Fruit fly (Drosophila melanogaster) whole organism, embryonic: Measurements from ENCODE around the gene Mkk4.

ENCODE experiments used
- Ada2b ChIP-seq: fragments of 200-800 bp; sonication (Bioruptor generic); IDR thresholded peaks from 2 replicates; pipeline ENCODE4 v1.3.6; 2022; ENCODE audit warnings: missing biosample characterization, missing genetic modification characterization
- CG10431 ChIP-seq: fragments of 200-800 bp; sonication (Bioruptor generic); optimal IDR thresholded peaks from 3 replicates; lab custom pipeline; 2018; ENCODE audit warnings: missing biosample characterization, mild to moderate bottlenecking, missing genetic modification characterization
- CG10979 ChIP-seq: fragments of 200-800 bp; sonication (Bioruptor generic); optimal IDR thresholded peaks from 2 replicates; lab custom pipeline; 2018; ENCODE audit warnings: missing biosample characterization, mild to moderate bottlenecking, missing genetic modification characterization, moderate library complexity
- CG11723 ChIP-seq: fragments of 200-800 bp; sonication (Bioruptor generic); optimal IDR thresholded peaks from 2 replicates; lab custom pipeline; 2017; ENCODE audit warnings: missing biosample characterization, mild to moderate bottlenecking, missing genetic modification characterization
- CG12155 ChIP-seq: fragments of 200-800 bp; sonication (Bioruptor generic); optimal IDR thresholded peaks from 3 replicates; lab custom pipeline; 2016; ENCODE audit warnings: missing biosample characterization, missing genetic modification characterization
- CG12942 ChIP-seq: fragments of 200-800 bp; sonication (Bioruptor generic); optimal IDR thresholded peaks from 3 replicates; lab custom pipeline; 2016; ENCODE audit warnings: missing biosample characterization, missing genetic modification characterization
- CG1602 ChIP-seq: fragments of 200-800 bp; sonication (Bioruptor generic); optimal IDR thresholded peaks from 3 replicates; lab custom pipeline; 2016; ENCODE audit warnings: missing biosample characterization, missing genetic modification characterization
- CG1603 ChIP-seq: fragments of 200-800 bp; sonication (Bioruptor generic); optimal IDR thresholded peaks from 2 replicates; lab custom pipeline; 2019; ENCODE audit warnings: missing biosample characterization, mild to moderate bottlenecking, missing genetic modification characterization, moderate library complexity
- CG1647 ChIP-seq: fragments of 200-800 bp; sonication (Bioruptor generic); optimal IDR thresholded peaks from 3 replicates; lab custom pipeline; 2016; ENCODE audit warnings: missing biosample characterization, missing genetic modification characterization
- CG16813 ChIP-seq: fragments of 200-800 bp; sonication (Bioruptor generic); IDR thresholded peaks from 3 replicates; pipeline ENCODE4 v1.3.6; 2022; ENCODE audit warnings: missing biosample characterization, missing genetic modification characterization; ENCODE audit not compliant: partially characterized antibody
- CG17186 ChIP-seq: fragments of 200-800 bp; sonication (Bioruptor generic); optimal IDR thresholded peaks from 3 replicates; lab custom pipeline; 2017; ENCODE audit warnings: missing biosample characterization, missing genetic modification reagents, missing genetic modification characterization
- CG2120 ChIP-seq: fragments of 200-800 bp; sonication (Bioruptor generic); optimal IDR thresholded peaks from 3 replicates; lab custom pipeline; 2016; ENCODE audit warnings: missing biosample characterization, missing genetic modification characterization
- CG33213 ChIP-seq: fragments of 200-800 bp; sonication (Bioruptor generic); optimal IDR thresholded peaks from 3 replicates; lab custom pipeline; 2016; ENCODE audit warnings: missing biosample characterization, missing genetic modification characterization
- CG3838 ChIP-seq: fragments of 200-800 bp; sonication (Bioruptor generic); optimal IDR thresholded peaks from 3 replicates; lab custom pipeline; 2016; ENCODE audit warnings: missing biosample characterization, missing genetic modification characterization
- CG42726 ChIP-seq: fragments of 200-800 bp; sonication (Bioruptor generic); IDR thresholded peaks from 2 replicates; pipeline ENCODE4 v1.3.6; 2022; ENCODE audit warnings: missing biosample characterization, missing genetic modification characterization; ENCODE audit not compliant: partially characterized antibody
- CG6175 ChIP-seq: fragments of 200-800 bp; sonication (Bioruptor generic); IDR thresholded peaks from 3 replicates; pipeline ENCODE4 v1.3.6; 2022; ENCODE audit warnings: missing biosample characterization, missing genetic modification characterization
- CG7745 ChIP-seq: fragments of 200-800 bp; sonication (Bioruptor generic); optimal IDR thresholded peaks from 2 replicates; lab custom pipeline; 2018; ENCODE audit warnings: missing biosample characterization, mild to moderate bottlenecking, missing genetic modification characterization, moderate library complexity
- CG7839 ChIP-seq: fragments of 200-800 bp; sonication (Bioruptor generic); optimal IDR thresholded peaks from 3 replicates; lab custom pipeline; 2018; ENCODE audit warnings: missing biosample characterization, mild to moderate bottlenecking, missing genetic modification characterization, moderate library complexity
- CG8089 ChIP-seq: fragments of 200-800 bp; sonication (Bioruptor generic); optimal IDR thresholded peaks from 3 replicates; lab custom pipeline; 2016; ENCODE audit warnings: missing biosample characterization, missing genetic modification characterization
- CG8765 ChIP-seq: fragments of 200-800 bp; sonication (Bioruptor generic); IDR thresholded peaks from 2 replicates; pipeline ENCODE4 v1.3.6; 2022; ENCODE audit warnings: missing biosample characterization, missing genetic modification characterization
- Deaf1 ChIP-seq: fragments of 200-800 bp; optimal IDR thresholded peaks from 3 replicates; lab custom pipeline; 2019; ENCODE audit warnings: missing biosample characterization, mild to moderate bottlenecking, missing genetic modification characterization, moderate library complexity
- Dek ChIP-seq: fragments of 200-800 bp; sonication (Bioruptor generic); optimal IDR thresholded peaks from 3 replicates; lab custom pipeline; 2019; ENCODE audit warnings: missing biosample characterization, mild to moderate bottlenecking, missing genetic modification characterization, moderate library complexity
- Ets65A ChIP-seq: fragments of 200-800 bp; sonication (Bioruptor generic); peaks from one replicate; lab custom pipeline; 2016; ENCODE audit warnings: missing biosample characterization, missing genetic modification characterization
- Hr78 ChIP-seq, 2 experiments: fragments of 200-800 bp in 1 of 2; fragments of >200 bp in 1 of 2; sonication (Bioruptor generic) in 1 of 2; optimal IDR thresholded peaks; 2 replicates each; lab custom pipeline; 2017 to 2019; ENCODE audit warnings: missing biosample characterization in 2 of 2, missing genetic modification characterization in 2 of 2, mild to moderate bottlenecking in 1 of 2, moderate library complexity in 1 of 2
- Rfx ChIP-seq: fragments of 200-800 bp; sonication (Bioruptor generic); IDR thresholded peaks from 2 replicates; pipeline ENCODE4 v1.3.6; 2022; ENCODE audit warnings: missing biosample characterization, missing genetic modification characterization
- Sin3A ChIP-seq: fragments of >200 bp; optimal IDR thresholded peaks from 2 replicates; lab custom pipeline; 2018
- Sox102F ChIP-seq: fragments of 200-800 bp; sonication (Bioruptor generic); optimal IDR thresholded peaks from 2 replicates; lab custom pipeline; 2018; ENCODE audit warnings: missing biosample characterization, mild to moderate bottlenecking, missing genetic modification characterization, moderate library complexity
- Ssrp ChIP-seq: fragments of 200-800 bp; sonication (Bioruptor generic); optimal IDR thresholded peaks from 2 replicates; lab custom pipeline; 2018; ENCODE audit warnings: missing biosample characterization, mild to moderate bottlenecking, missing genetic modification characterization, moderate library complexity
- Vsx1 ChIP-seq: fragments of 200-800 bp; sonication (Bioruptor generic); optimal IDR thresholded peaks from 2 replicates; lab custom pipeline; 2017; ENCODE audit warnings: missing biosample characterization, mild to moderate bottlenecking, missing genetic modification characterization, missing genetic modification reagents
- al ChIP-seq: fragments of 200-800 bp; sonication (Bioruptor generic); IDR thresholded peaks from 2 replicates; pipeline ENCODE4 v1.3.6; 2022; ENCODE audit warnings: missing biosample characterization, missing genetic modification characterization
- bbx ChIP-seq: fragments of 200-800 bp; sonication (Bioruptor generic); IDR thresholded peaks from 2 replicates; pipeline ENCODE4 v1.3.6; 2022; ENCODE audit warnings: missing biosample characterization, missing genetic modification characterization; ENCODE audit not compliant: partially characterized antibody
- chm ChIP-seq: fragments of 200-800 bp; sonication (Bioruptor generic); IDR thresholded peaks from 2 replicates; pipeline ENCODE4 v1.3.6; 2022; ENCODE audit warnings: missing biosample characterization, missing genetic modification characterization
- crc ChIP-seq: fragments of 200-800 bp; sonication (Bioruptor generic); optimal IDR thresholded peaks from 2 replicates; lab custom pipeline; 2016; ENCODE audit warnings: missing biosample characterization, missing genetic modification characterization
- dmrt11E ChIP-seq: fragments of 200-800 bp; sonication (Bioruptor generic); optimal IDR thresholded peaks from 3 replicates; lab custom pipeline; 2018; ENCODE audit warnings: missing biosample characterization, mild to moderate bottlenecking, missing genetic modification characterization, moderate library complexity
- exex ChIP-seq: fragments of 200-800 bp; sonication (Bioruptor generic); optimal IDR thresholded peaks from 4 replicates; lab custom pipeline; 2018; ENCODE audit warnings: missing biosample characterization, mild to moderate bottlenecking, missing genetic modification characterization, moderate library complexity
- eyg ChIP-seq: fragments of 200-800 bp; sonication (Bioruptor generic); optimal IDR thresholded peaks from 3 replicates; lab custom pipeline; 2016; ENCODE audit warnings: missing biosample characterization, missing genetic modification characterization
- gcm2 ChIP-seq: fragments of 200-800 bp; sonication (Bioruptor generic); optimal IDR thresholded peaks from 2 replicates; lab custom pipeline; 2016; ENCODE audit warnings: missing biosample characterization, missing genetic modification characterization
- ken ChIP-seq: fragments of 200-800 bp; sonication (Bioruptor generic); IDR thresholded peaks from 3 replicates; pipeline ENCODE4 v1.3.6; 2022; ENCODE audit warnings: missing biosample characterization, missing genetic modification characterization
- nau ChIP-seq: fragments of 200-800 bp; sonication (Bioruptor generic); optimal IDR thresholded peaks from 3 replicates; lab custom pipeline; 2017; ENCODE audit warnings: missing biosample characterization, mild to moderate bottlenecking, missing genetic modification characterization, missing genetic modification reagents
- nom ChIP-seq: fragments of 200-800 bp; sonication (Bioruptor generic); optimal IDR thresholded peaks from 2 replicates; lab custom pipeline; 2017; ENCODE audit warnings: missing biosample characterization, missing genetic modification characterization, mild to moderate bottlenecking, moderate library complexity, missing genetic modification reagents
- onecut ChIP-seq: fragments of 200-800 bp; sonication (Bioruptor generic); IDR thresholded peaks from 2 replicates; pipeline ENCODE4 v1.3.6; 2022; ENCODE audit warnings: missing biosample characterization, missing genetic modification characterization
- pnt ChIP-seq: fragments of 200-800 bp; sonication (Bioruptor generic); optimal IDR thresholded peaks from 3 replicates; lab custom pipeline; 2016; ENCODE audit warnings: missing biosample characterization, missing genetic modification characterization
- rib ChIP-seq: fragments of 200-800 bp; sonication (Bioruptor generic); IDR thresholded peaks from 2 replicates; pipeline ENCODE4 v1.3.6; 2022; ENCODE audit warnings: missing biosample characterization, missing genetic modification characterization
- row ChIP-seq: fragments of 200-800 bp; sonication (Bioruptor generic); IDR thresholded peaks from 3 replicates; pipeline ENCODE4 v1.3.6; 2022; ENCODE audit warnings: missing biosample characterization, missing genetic modification characterization
- sd ChIP-seq: fragments of 200-800 bp; sonication (Bioruptor generic); optimal IDR thresholded peaks from 3 replicates; lab custom pipeline; 2018; ENCODE audit warnings: missing biosample characterization, mild to moderate bottlenecking, missing genetic modification characterization, moderate library complexity
- sens-2 ChIP-seq: fragments of 200-800 bp; sonication (Bioruptor generic); IDR thresholded peaks from 2 replicates; pipeline ENCODE4 v1.3.6; 2022; ENCODE audit warnings: missing biosample characterization, missing genetic modification characterization
- slp2 ChIP-seq: fragments of 200-800 bp; sonication (Bioruptor generic); optimal IDR thresholded peaks from 2 replicates; lab custom pipeline; 2016; ENCODE audit warnings: missing biosample characterization, missing genetic modification characterization
- sna ChIP-seq: fragments of 200-800 bp; sonication (Bioruptor generic); IDR thresholded peaks from 2 replicates; pipeline ENCODE4 v1.3.6; 2022; ENCODE audit warnings: missing biosample characterization, missing genetic modification characterization; ENCODE audit not compliant: partially characterized antibody
- sug ChIP-seq: fragments of 200-800 bp; optimal IDR thresholded peaks from 2 replicates; lab custom pipeline; 2019; ENCODE audit warnings: missing biosample characterization, mild to moderate bottlenecking, missing genetic modification characterization, moderate library complexity
- tll ChIP-seq, 2 experiments: fragments of 200-800 bp in 1 of 2; fragments of >200 bp in 1 of 2; sonication (Bioruptor generic) in 1 of 2; optimal IDR thresholded peaks; 2 replicates each; lab custom pipeline; 2017 to 2019; ENCODE audit warnings: missing biosample characterization in 2 of 2, missing genetic modification characterization in 2 of 2, mild to moderate bottlenecking in 1 of 2, moderate library complexity in 1 of 2
- unc-4 ChIP-seq: fragments of 200-800 bp; sonication (Bioruptor generic); IDR thresholded peaks from 2 replicates; pipeline ENCODE4 v1.3.6; 2022; ENCODE audit warnings: missing biosample characterization, missing genetic modification characterization; ENCODE audit not compliant: partially characterized antibody
- zen2 ChIP-seq: fragments of 200-800 bp; sonication (Bioruptor generic); IDR thresholded peaks from 3 replicates; pipeline ENCODE4 v1.3.6; 2022; ENCODE audit warnings: missing biosample characterization, missing genetic modification characterization; ENCODE audit not compliant: partially characterized antibody

Gene Mkk4

DNA sequence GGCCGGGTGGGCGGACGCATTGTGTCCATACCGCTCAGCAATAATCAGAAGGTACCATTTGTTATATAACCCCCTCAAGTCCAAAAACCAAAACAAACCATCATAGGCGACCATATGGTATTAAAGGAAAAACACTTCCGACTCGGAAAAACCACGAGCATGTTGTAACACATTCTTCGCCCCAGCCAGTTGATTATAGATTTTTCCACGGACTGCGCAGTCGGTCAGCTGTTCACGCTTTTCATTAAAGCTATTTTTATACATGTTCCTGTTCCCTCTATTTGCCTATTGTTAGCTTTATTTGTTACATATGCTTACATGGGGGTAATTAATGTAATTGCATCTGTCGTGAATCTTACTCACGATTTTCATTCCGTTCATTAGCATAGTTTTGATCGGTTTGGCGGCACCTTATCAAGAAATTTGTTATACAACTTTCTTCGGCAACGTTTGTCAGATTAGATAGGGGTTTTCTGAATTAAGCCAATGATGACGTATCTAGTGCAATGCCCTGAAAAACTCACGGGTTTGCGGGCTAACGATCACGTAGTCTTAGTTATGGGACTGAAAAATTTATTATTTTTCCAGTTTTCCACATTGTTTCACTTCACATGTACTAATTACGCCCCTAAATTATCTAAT, 14.2 kb upstream of the Mkk4 start (continued):
- TF ChIP-seq sug (tag; lab: Kevin White, UChicago) (peak; percentile 2), CG3838 (no peak), CG8765 (GFP tag; lab: Robert Waterston, UW) (no peak), CG10979 (tag; lab: Kevin White, UChicago) (no peak), chm (no peak), CG16813 (no peak), sd (tag; lab: Kevin White, UChicago) (peak; percentile 54), exex (tag; lab: Kevin White, UChicago) (peak; percentile 38), CG33213 (no peak), Rfx (GFP tag; lab: Robert Waterston, UW) (no peak), rib (no peak), dmrt11E (tag; lab: Kevin White, UChicago) (no peak), Vsx1 (GFP tag; lab: Kevin White, UChicago) (peak; percentile 41), CG12942 (GFP tag; lab: Kevin White, UChicago) (no peak), nau (GFP tag; lab: Kevin White, UChicago) (peak; percentile 2), row (no peak), Ets65A (GFP tag; lab: Kevin White, UChicago) (no peak), CG7745 (tag; lab: Kevin White, UChicago) (peak; percentile 30), pnt (GFP tag; lab: Kevin White, UChicago) (no peak), Sox102F (no peak), sna (GFP tag; lab: Robert Waterston, UW) (no peak), CG11723 (GFP tag; lab: Kevin White, UChicago) (no peak), tll (GFP tag; optimal IDR thresholded peaks at IDR 0.05; lab: Kevin White, UChicago) (no peak), CG7839 (no peak), crc (GFP tag; lab: Kevin White, UChicago) (no peak), bbx (no peak), onecut (GFP tag; lab: Robert Waterston, UW) (peak; percentile 99), ken (no peak), Ada2b (GFP tag; lab: Robert Waterston, UW) (no peak), CG8089 (GFP tag; lab: Kevin White, UChicago) (no peak), CG1602 (GFP tag; lab: Kevin White, UChicago) (no peak), Deaf1 (no peak), CG17186 (no peak), eyg (GFP tag; lab: Kevin White, UChicago) (no peak), gcm2 (no peak), Ssrp (tag; lab: Kevin White, UChicago) (no peak), zen2 (no peak), CG12155 (no peak), Sin3A (lab: Kevin White, UChicago) (no peak), Dek (tag; lab: Kevin White, UChicago) (no peak)

DNA sequence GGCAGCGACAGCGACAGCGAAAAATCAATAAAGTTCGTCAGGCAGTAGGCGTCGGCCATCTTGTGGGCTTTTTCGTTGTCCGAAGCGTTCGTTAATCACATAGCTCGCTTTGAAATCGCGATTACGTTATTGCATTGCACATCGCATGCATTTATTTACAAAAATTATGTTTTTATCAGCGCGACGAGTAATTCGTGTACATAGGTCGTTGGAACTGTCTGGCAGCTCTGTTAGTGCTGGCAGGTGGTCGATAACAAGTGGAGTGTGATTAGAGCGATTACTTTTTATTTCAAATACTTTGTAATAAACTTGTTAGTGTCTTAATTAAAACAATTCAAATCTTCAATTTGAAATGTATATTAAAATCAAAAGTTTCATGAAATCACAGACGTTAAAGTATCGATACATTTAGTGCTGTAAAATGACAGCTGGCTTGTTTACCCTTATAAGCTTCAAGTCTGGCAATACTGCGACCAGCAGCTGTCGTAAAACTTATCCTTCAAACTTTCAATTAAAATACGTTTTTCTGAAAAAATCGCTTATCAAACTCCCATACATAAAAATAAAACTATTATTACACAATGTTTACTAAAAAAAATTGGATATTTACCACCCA, 13.2 kb upstream of the Mkk4 start, which contains the start of gene CG8032:
Gene CG8032, plus strand, starts transcription at position 448 of the 616 bp plus-strand sequence.
- TF ChIP-seq slp2 (GFP tag; lab: Kevin White, UChicago) (peak; percentile 19), Hr78 (GFP tag; optimal IDR thresholded peaks at IDR 0.05; lab: Kevin White, UChicago) (peak in 1 of 2 experiments; percentile 11), al (GFP tag; lab: Robert Waterston, UW) (0 out of 2 replicates have a peak, but pooled peaks have one; percentile 19), CG2120 (peak; percentile 65), nom (peak; percentile 9), CG42726 (GFP tag; lab: Robert Waterston, UW) (no peak), CG1603 (peak; percentile 62), CG6175 (GFP tag; lab: Robert Waterston, UW) (no peak), CG10431 (GFP tag; lab: Kevin White, UChicago) (no peak), unc-4 (GFP tag; lab: Robert Waterston, UW) (peak; percentile 71), sens-2 (GFP tag; lab: Robert Waterston, UW) (no peak), CG1647 (GFP tag; lab: Kevin White, UChicago) (peak; percentile 2)
